Worm (Caenorhabditis elegans) whole organism, L4 larva: Measurements from ENCODE around the gene fbxb-78.
"Not testable (repeated sequence)": the region's sequence is repeated elsewhere in the genome, so short reads cannot be mapped to it uniquely, and the experiment has no call there.

Experiments
- D1046.2 ChIP-seq: fragments of 200-800 bp; sonication (Bioruptor generic); IDR thresholded peaks from 2 replicates; pipeline ENCODE4 v1.3.6; 2022; ENCODE audit warnings: missing genetic modification characterization, missing compliant biosample characterization
- T20F7.1 ChIP-seq: fragments of 200-800 bp; sonication (Bioruptor generic); optimal IDR thresholded peaks from 2 replicates; lab custom pipeline; 2018; ENCODE audit warnings: mild to moderate bottlenecking, missing genetic modification characterization, missing compliant biosample characterization
- Y5F2A.4 ChIP-seq: fragments of 200-800 bp; sonication (Bioruptor generic); optimal IDR thresholded peaks from 2 replicates; lab custom pipeline; 2018; ENCODE audit warnings: mild to moderate bottlenecking, missing genetic modification characterization, missing compliant biosample characterization
- Y75B8A.6 ChIP-seq: fragments of 200-800 bp; sonication (Bioruptor generic); IDR thresholded peaks from 2 replicates; pipeline ENCODE4 v1.3.6; 2022; ENCODE audit warnings: missing genetic modification reagents, missing genetic modification characterization, missing compliant biosample characterization
- ZK337.2 ChIP-seq: fragments of 200-800 bp; sonication (Bioruptor generic); IDR thresholded peaks from 2 replicates; pipeline ENCODE4 v1.3.6; 2022; ENCODE audit warnings: missing genetic modification reagents, missing genetic modification characterization, missing compliant biosample characterization
- ZK546.5 ChIP-seq, 2 experiments: sonication (generic microtip); optimal IDR thresholded peaks; 2 replicates each; lab custom pipeline; 2017; ENCODE audit warnings: missing biosample characterization in 2 of 2, missing genetic modification characterization in 2 of 2
- arid-1 ChIP-seq: fragments of 200-800 bp; sonication (Bioruptor generic); conservative IDR thresholded peaks from 2 replicates; pipeline ENCODE4 v1.3.6; 2022; ENCODE audit warnings: missing genetic modification reagents, missing genetic modification characterization, missing compliant biosample characterization
- ceh-20 ChIP-seq: fragments of 200-800 bp; sonication (Bioruptor generic); IDR thresholded peaks from 2 replicates; pipeline ENCODE4 v1.3.6; 2022; ENCODE audit warnings: missing genetic modification reagents, missing genetic modification characterization, missing compliant biosample characterization
- ceh-44 ChIP-seq: fragments of 200-800 bp; sonication (Bioruptor generic); IDR thresholded peaks from 2 replicates; pipeline ENCODE4 v1.3.6; 2022; ENCODE audit warnings: missing genetic modification reagents, missing genetic modification characterization, missing compliant biosample characterization
- ctbp-1 ChIP-seq: fragments of 200-800 bp; sonication (Bioruptor generic); IDR thresholded peaks from 2 replicates; pipeline ENCODE4 v1.3.6; 2022; ENCODE audit warnings: missing genetic modification reagents, missing genetic modification characterization, missing compliant biosample characterization
- daf-16 ChIP-seq, 3 experiments: sonication (generic microtip); optimal IDR thresholded peaks; 2 replicates each; lab custom pipeline; 2016 to 2017; ENCODE audit warnings: missing genetic modification characterization in 3 of 3, missing genetic modification reagents in 3 of 3, mild to moderate bottlenecking in 2 of 3, missing compliant biosample characterization in 2 of 3, missing biosample characterization in 1 of 3, moderate library complexity in 1 of 3
- dmd-6 ChIP-seq: fragments of 200-800 bp; sonication (Bioruptor generic); IDR thresholded peaks from 2 replicates; pipeline ENCODE4 v1.3.6; 2022; ENCODE audit warnings: missing genetic modification reagents, missing genetic modification characterization, missing compliant biosample characterization
- dve-1 ChIP-seq: sonication (generic microtip); optimal IDR thresholded peaks from 2 replicates; lab custom pipeline; 2017; ENCODE audit warnings: antibody characterized with exemption, mild to moderate bottlenecking, missing genetic modification characterization, missing compliant biosample characterization; ENCODE audit not compliant: insufficient read depth
- egl-43 ChIP-seq: fragments of 200-800 bp; sonication (Bioruptor generic); IDR thresholded peaks from 2 replicates; pipeline ENCODE4 v1.3.6; 2022; ENCODE audit warnings: missing genetic modification reagents, missing genetic modification characterization, missing compliant biosample characterization
- hif-1 ChIP-seq, 2 experiments: sonication (generic microtip); optimal IDR thresholded peaks; 2 replicates each; lab custom pipeline; 2016 to 2017; ENCODE audit warnings: missing compliant biosample characterization in 2 of 2, missing genetic modification characterization in 2 of 2, missing genetic modification reagents in 2 of 2, missing genotype in 2 of 2, mild to moderate bottlenecking in 1 of 2
- hlh-11 ChIP-seq: fragments of 200-800 bp; sonication (Bioruptor generic); optimal IDR thresholded peaks from 2 replicates; lab custom pipeline; 2018; ENCODE audit warnings: mild to moderate bottlenecking, missing genetic modification characterization, missing compliant biosample characterization
- hmg-1.1 ChIP-seq: fragments of 200-800 bp; sonication (Bioruptor generic); IDR thresholded peaks from 2 replicates; pipeline ENCODE4 v1.3.6; 2022; ENCODE audit warnings: missing genetic modification reagents, missing genetic modification characterization, missing compliant biosample characterization
- jun-1 ChIP-seq: fragments of 150-350 bp; optimal IDR thresholded peaks from 2 replicates; lab custom pipeline; 2014; ENCODE audit warnings: missing biosample characterization, missing genetic modification reagents, missing genetic modification characterization
- lim-7 ChIP-seq: fragments of 200-800 bp; sonication (Bioruptor generic); IDR thresholded peaks from 2 replicates; pipeline ENCODE4 v1.3.6; 2022; ENCODE audit warnings: missing genetic modification characterization, missing compliant biosample characterization
- lin-15B ChIP-seq: fragments of 150-350 bp; sonication (generic microtip); optimal IDR thresholded peaks from 3 replicates; lab custom pipeline; 2014; ENCODE audit warnings: missing biosample characterization, missing genetic modification characterization
- lin-29 ChIP-seq: fragments of 200-800 bp; sonication (Bioruptor generic); IDR thresholded peaks from 2 replicates; pipeline ENCODE4 v1.3.6; 2022; ENCODE audit warnings: missing genetic modification reagents, missing genetic modification characterization, missing compliant biosample characterization
- lir-3 ChIP-seq: sonication (generic microtip); optimal IDR thresholded peaks from 2 replicates; lab custom pipeline; 2016; ENCODE audit warnings: mild to moderate bottlenecking, missing genetic modification characterization, missing compliant biosample characterization
- lsy-2 ChIP-seq, 2 experiments: fragments of 150-350 bp in 1 of 2; sonication (generic microtip) in 1 of 2; optimal IDR thresholded peaks; 2 replicates each; lab custom pipeline; 2014 to 2017; ENCODE audit warnings: missing biosample characterization in 2 of 2, missing genetic modification characterization in 2 of 2
- madf-5 ChIP-seq, 2 experiments: fragments of 200-800 bp; sonication (Bioruptor generic); IDR thresholded peaks; 2 replicates each; pipeline ENCODE4 v1.3.6; 2022; ENCODE audit warnings: missing compliant biosample characterization in 2 of 2, missing genetic modification characterization in 2 of 2
- madf-9 ChIP-seq: fragments of 200-800 bp; sonication (Bioruptor generic); conservative IDR thresholded peaks from 2 replicates; pipeline ENCODE4 v1.3.6; 2022; ENCODE audit warnings: missing genetic modification reagents, missing genetic modification characterization, missing compliant biosample characterization
- mdt-29 ChIP-seq: fragments of 200-800 bp; sonication (Bioruptor generic); IDR thresholded peaks from 2 replicates; pipeline ENCODE4 v1.3.6; 2022; ENCODE audit warnings: missing genetic modification reagents, missing genetic modification characterization, missing compliant biosample characterization
- mxl-2 ChIP-seq: fragments of 200-800 bp; sonication (Bioruptor generic); conservative IDR thresholded peaks from 2 replicates; pipeline ENCODE4 v1.3.6; 2022; ENCODE audit warnings: missing genetic modification reagents, missing genetic modification characterization, missing compliant biosample characterization
- nhr-102 ChIP-seq: sonication (generic microtip); optimal IDR thresholded peaks from 2 replicates; lab custom pipeline; 2016; ENCODE audit warnings: mild to moderate bottlenecking, missing genetic modification characterization, moderate library complexity, missing compliant biosample characterization
- nhr-237 ChIP-seq: sonication (generic microtip); optimal IDR thresholded peaks from 2 replicates; lab custom pipeline; 2017; ENCODE audit warnings: missing biosample characterization, missing genetic modification characterization
- nhr-41 ChIP-seq: fragments of 200-800 bp; sonication (Bioruptor generic); IDR thresholded peaks from 2 replicates; pipeline ENCODE4 v1.3.6; 2022; ENCODE audit warnings: missing genetic modification reagents, missing genetic modification characterization, missing compliant biosample characterization
- nhr-42 ChIP-seq: fragments of 200-800 bp; sonication (Bioruptor generic); IDR thresholded peaks from 2 replicates; pipeline ENCODE4 v1.3.6; 2022; ENCODE audit warnings: missing genetic modification characterization, missing compliant biosample characterization
- nhr-48 ChIP-seq: sonication (generic microtip); optimal IDR thresholded peaks from 2 replicates; lab custom pipeline; 2016; ENCODE audit warnings: mild to moderate bottlenecking, missing genetic modification characterization, missing compliant biosample characterization
- nhr-77 ChIP-seq: fragments of 150-350 bp; optimal IDR thresholded peaks from 2 replicates; lab custom pipeline; 2014; ENCODE audit warnings: missing biosample characterization, missing genetic modification characterization
- pha-4 ChIP-seq, 2 experiments: fragments of 150-350 bp in 1 of 2; fragments of 200-800 bp in 1 of 2; sonication (Bioruptor generic) in 1 of 2; IDR thresholded peaks in 1 of 2; optimal IDR thresholded peaks in 1 of 2; 2 replicates each; pipeline versions ENCODE4 v1.3.6 to Lab custom; 2014 to 2022; ENCODE audit warnings: missing genetic modification characterization in 2 of 2, missing genetic modification reagents in 2 of 2, missing biosample characterization in 1 of 2, missing compliant biosample characterization in 1 of 2
- php-3 ChIP-seq: fragments of 200-800 bp; sonication (Bioruptor generic); IDR thresholded peaks from 2 replicates; pipeline ENCODE4 v1.3.6; 2022; ENCODE audit warnings: missing genetic modification reagents, missing genetic modification characterization, missing compliant biosample characterization
- pqm-1 ChIP-seq: sonication (generic microtip); optimal IDR thresholded peaks from 2 replicates; lab custom pipeline; 2017; ENCODE audit warnings: missing biosample characterization, missing genetic modification characterization
- rbr-2 ChIP-seq: sonication (generic microtip); optimal IDR thresholded peaks from 2 replicates; lab custom pipeline; 2016; ENCODE audit warnings: missing genotype, missing genetic modification characterization, missing compliant biosample characterization
- set-16 ChIP-seq: fragments of 200-800 bp; sonication (Bioruptor generic); IDR thresholded peaks from 2 replicates; pipeline ENCODE4 v1.3.6; 2022; ENCODE audit warnings: missing genetic modification reagents, missing genetic modification characterization, missing compliant biosample characterization
- snpc-1.2 ChIP-seq: fragments of 200-800 bp; sonication (Bioruptor generic); IDR thresholded peaks from 2 replicates; pipeline ENCODE4 v1.3.6; 2022; ENCODE audit warnings: missing genetic modification reagents, missing genetic modification characterization, missing compliant biosample characterization
- spr-1 ChIP-seq: sonication (generic microtip); optimal IDR thresholded peaks from 2 replicates; lab custom pipeline; 2016; ENCODE audit warnings: mild to moderate bottlenecking, missing genetic modification characterization, missing compliant biosample characterization
- spr-3 ChIP-seq: fragments of 200-800 bp; sonication (Bioruptor generic); optimal IDR thresholded peaks from 2 replicates; lab custom pipeline; 2018; ENCODE audit warnings: mild to moderate bottlenecking, missing genetic modification characterization, missing compliant biosample characterization
- tag-97 ChIP-seq: fragments of 200-800 bp; sonication (Bioruptor generic); IDR thresholded peaks from 2 replicates; pipeline ENCODE4 v1.3.6; 2022; ENCODE audit warnings: missing genetic modification characterization, missing compliant biosample characterization
- tra-1 ChIP-seq: fragments of 200-800 bp; sonication (Bioruptor generic); IDR thresholded peaks from 2 replicates; pipeline ENCODE4 v1.3.6; 2022; ENCODE audit warnings: missing genetic modification reagents, missing genetic modification characterization, missing compliant biosample characterization
- vab-7 ChIP-seq: fragments of 200-800 bp; sonication (Bioruptor generic); IDR thresholded peaks from 2 replicates; pipeline ENCODE4 v1.3.6; 2022; ENCODE audit warnings: missing genetic modification reagents, missing genetic modification characterization, missing compliant biosample characterization
- zfp-2 ChIP-seq: sonication (generic microtip); optimal IDR thresholded peaks from 2 replicates; lab custom pipeline; 2016; ENCODE audit warnings: mild to moderate bottlenecking, missing genetic modification characterization, missing compliant biosample characterization
- zfp-3 ChIP-seq: fragments of 200-800 bp; sonication (Bioruptor generic); conservative IDR thresholded peaks from 2 replicates; pipeline ENCODE4 v1.3.6; 2022; ENCODE audit warnings: missing genetic modification reagents, missing genetic modification characterization, missing compliant biosample characterization
- zip-11 ChIP-seq: fragments of 200-800 bp; sonication (Bioruptor generic); IDR thresholded peaks from 2 replicates; pipeline ENCODE4 v1.3.6; 2022; ENCODE audit warnings: missing genetic modification characterization, missing compliant biosample characterization

fbxb-78 gene

DNA sequence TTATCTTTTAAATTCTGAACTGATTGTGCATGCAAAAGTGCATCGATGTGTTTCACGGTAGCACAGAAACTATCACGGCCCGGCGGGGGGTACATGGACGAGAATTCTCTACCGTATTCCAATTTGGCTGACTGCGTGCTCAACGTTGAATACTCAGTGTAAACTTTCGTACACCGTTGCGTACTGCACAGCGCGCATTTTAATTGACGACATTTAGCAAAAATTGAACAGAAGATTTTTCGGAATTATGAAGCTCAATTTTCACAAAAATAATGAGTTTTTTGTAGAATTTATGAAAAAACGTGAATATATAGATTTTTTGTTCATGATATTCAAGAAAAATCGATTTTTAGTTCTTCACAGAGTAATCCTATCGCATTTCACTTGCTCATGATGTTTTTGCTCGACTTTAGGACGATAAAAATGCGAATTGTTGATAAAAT is 11.9 kb upstream of the fbxb-78 start (continued):
- TF ChIP-seq jun-1, result peak; percentile 1
- peak; percentile 99 for TF ChIP-seq mdt-29 (GFP tag; lab: Robert Waterston, UW)
- peak; percentile 96 for TF ChIP-seq rbr-2 (tag; lab: Kevin White, UChicago)
- TF ChIP-seq nhr-48 (tag; lab: Kevin White, UChicago), result peak; percentile 84
- TF ChIP-seq lin-15B (tag; lab: Kevin White, UChicago), result peak; percentile 13
- peak; percentile 93 for TF ChIP-seq snpc-1.2 (GFP tag; lab: Robert Waterston, UW)
- TF ChIP-seq zip-11 (GFP tag; lab: Robert Waterston, UW), result 0 out of 2 replicates have a peak, but pooled peaks have one; percentile 72
- peak; percentile 99 for TF ChIP-seq egl-43 (GFP tag; lab: Robert Waterston, UW)
- TF ChIP-seq nhr-102 (tag; lab: Kevin White, UChicago), result peak; percentile 96
- TF ChIP-seq lim-7 (GFP tag; lab: Robert Waterston, UW), result peak; percentile 65; the same call in 1 of the 2 replicates
- TF ChIP-seq hif-1 (tag; optimal IDR thresholded peaks at IDR 0.05; lab: Kevin White, UChicago), result peak; percentile 68 to 78
- peak; percentile 58 for TF ChIP-seq set-16 (GFP tag; lab: Robert Waterston, UW)
- peak; percentile 99 for TF ChIP-seq tag-97 (GFP tag; lab: Robert Waterston, UW)
- TF ChIP-seq spr-3 (GFP tag; lab: Kevin White, UChicago), result peak; percentile 68
- peak; percentile 99 for TF ChIP-seq nhr-41 (GFP tag; lab: Robert Waterston, UW)
- peak; percentile 100 for TF ChIP-seq php-3
- peak; percentile 100 for TF ChIP-seq madf-9 (GFP tag; lab: Robert Waterston, UW)
- TF ChIP-seq ceh-20 (GFP tag; lab: Robert Waterston, UW), result peak; percentile 100
- peak; percentile 99 for TF ChIP-seq ceh-44
- peak; percentile 100 for TF ChIP-seq zfp-3 (GFP tag; lab: Robert Waterston, UW)
- peak; percentile 96 to 97 for TF ChIP-seq lsy-2 (tag; optimal IDR thresholded peaks at IDR 0.05; lab: Kevin White, UChicago)
- peak; percentile 100 for TF ChIP-seq tra-1 (GFP tag; lab: Robert Waterston, UW)
- peak; percentile 22 to 30 for TF ChIP-seq daf-16 (GFP tag; optimal IDR thresholded peaks at IDR 0.05; lab: Kevin White, UChicago)
- TF ChIP-seq daf-16 (tag; optimal IDR thresholded peaks at IDR 0.05; lab: Kevin White, UChicago), result peak; percentile 16
- peak; percentile 59 for TF ChIP-seq nhr-77
- peak; percentile 95 to 100 for TF ChIP-seq madf-5 (GFP tag; IDR thresholded peaks at IDR 0.05; lab: Robert Waterston, UW)
- peak; percentile 99 for TF ChIP-seq D1046.2 (GFP tag; lab: Robert Waterston, UW)
- peak; percentile 100 for TF ChIP-seq ZK337.2 (GFP tag; lab: Robert Waterston, UW)
- peak; percentile 86 for TF ChIP-seq hlh-11 (tag; lab: Kevin White, UChicago)
- peak; percentile 82 for TF ChIP-seq zfp-2 (tag; lab: Kevin White, UChicago)
- peak; percentile 100 for TF ChIP-seq Y75B8A.6
- peak; percentile 62 for TF ChIP-seq dve-1 (tag; lab: Kevin White, UChicago)
- TF ChIP-seq ZK546.5 (tag; optimal IDR thresholded peaks at IDR 0.05; lab: Kevin White, UChicago), result peak in 1 of 2 experiments; percentile 38
- TF ChIP-seq pqm-1, result peak; percentile 7
- peak; percentile 98 for TF ChIP-seq arid-1 (GFP tag; lab: Robert Waterston, UW)
- TF ChIP-seq dmd-6, result peak; percentile 100
- peak; percentile 100 for TF ChIP-seq vab-7

DNA sequence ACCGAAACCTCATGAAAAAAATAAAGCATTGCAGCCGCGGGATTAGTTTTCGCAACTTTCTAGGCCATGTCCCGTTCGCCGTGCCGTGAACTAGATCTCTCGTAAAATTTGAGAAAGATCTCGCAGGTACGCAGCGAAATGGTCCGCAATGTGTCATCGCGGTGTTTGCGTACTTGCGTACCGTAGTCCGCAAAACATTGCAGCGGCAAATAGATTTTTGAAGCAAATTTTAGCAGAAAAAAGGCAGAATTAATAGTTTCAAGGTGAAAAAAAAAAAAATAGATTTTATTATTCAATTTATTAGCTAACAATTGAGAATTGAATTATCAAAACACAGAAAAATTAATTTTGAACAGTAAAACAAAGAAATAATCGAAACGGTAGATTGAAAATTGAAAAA is 9.4 kb upstream of the fbxb-78 start:
- TF ChIP-seq nhr-237 (tag; lab: Kevin White, UChicago) (peak; percentile 55), ceh-20 (GFP tag; lab: Robert Waterston, UW) (peak; percentile 100), spr-3 (GFP tag; lab: Kevin White, UChicago) (peak; percentile 70), spr-1 (tag; lab: Kevin White, UChicago) (peak; percentile 88), rbr-2 (tag; lab: Kevin White, UChicago) (peak; percentile 98), hmg-1.1 (GFP tag; lab: Robert Waterston, UW) (peak; percentile 99), T20F7.1 (GFP tag; lab: Kevin White, UChicago) (peak; percentile 94), arid-1 (GFP tag; lab: Robert Waterston, UW) (peak; percentile 96), Y5F2A.4 (GFP tag; lab: Kevin White, UChicago) (peak; percentile 31), lir-3 (peak; percentile 60), nhr-102 (tag; lab: Kevin White, UChicago) (peak; percentile 96), mxl-2 (GFP tag; lab: Robert Waterston, UW) (peak; percentile 95), lsy-2 (tag; optimal IDR thresholded peaks at IDR 0.05; lab: Kevin White, UChicago) (peak; percentile 97 to 98), nhr-48 (tag; lab: Kevin White, UChicago) (peak; percentile 84), nhr-42 (GFP tag; lab: Robert Waterston, UW) (peak; percentile 100), ctbp-1 (peak; percentile 99), pha-4 (GFP tag; IDR thresholded peaks at IDR 0.05; lab: Robert Waterston, UW) (peak; percentile 99), zip-11 (GFP tag; lab: Robert Waterston, UW) (peak; percentile 72; the same call in 1 of the 2 replicates), lin-29 (GFP tag; lab: Robert Waterston, UW) (peak; percentile 100), zfp-3 (GFP tag; lab: Robert Waterston, UW) (peak; percentile 100)
- not testable (repeated sequence) for TF ChIP-seq pha-4 (tag; optimal IDR thresholded peaks at IDR 0.05; lab: Kevin White, UChicago)
